Fruit fly (Drosophila melanogaster) whole organism: Measurements from ENCODE around the gene CG14610.
A peak's percentile ranks its signal among the peaks of the same experiment; 100 is the strongest.

Experiments
- CG8478 ChIP-seq: fragments of >200 bp; optimal IDR thresholded peaks from 2 replicates; lab custom pipeline; 2018; ENCODE audit warnings: inconsistent platforms
- Dll ChIP-seq: fragments of >200 bp; optimal IDR thresholded peaks from 2 replicates; lab custom pipeline; 2017
- EcR ChIP-seq, 2 experiments: fragments of >200 bp; optimal IDR thresholded peaks; 2 replicates each; lab custom pipeline; 2017; ENCODE audit warnings: missing biosample characterization in 2 of 2, missing genetic modification characterization in 2 of 2, missing genetic modification reagents in 2 of 2
- pan ChIP-seq: fragments of >200 bp; optimal IDR thresholded peaks from 2 replicates; lab custom pipeline; 2017
- psq ChIP-seq: fragments of >200 bp; optimal IDR thresholded peaks from 2 replicates; lab custom pipeline; 2017
- usp ChIP-seq: fragments of >200 bp; optimal IDR thresholded peaks from 2 replicates; lab custom pipeline; 2017; ENCODE audit warnings: missing biosample characterization, missing genetic modification characterization, mixed read lengths

CG14610 gene

DNA sequence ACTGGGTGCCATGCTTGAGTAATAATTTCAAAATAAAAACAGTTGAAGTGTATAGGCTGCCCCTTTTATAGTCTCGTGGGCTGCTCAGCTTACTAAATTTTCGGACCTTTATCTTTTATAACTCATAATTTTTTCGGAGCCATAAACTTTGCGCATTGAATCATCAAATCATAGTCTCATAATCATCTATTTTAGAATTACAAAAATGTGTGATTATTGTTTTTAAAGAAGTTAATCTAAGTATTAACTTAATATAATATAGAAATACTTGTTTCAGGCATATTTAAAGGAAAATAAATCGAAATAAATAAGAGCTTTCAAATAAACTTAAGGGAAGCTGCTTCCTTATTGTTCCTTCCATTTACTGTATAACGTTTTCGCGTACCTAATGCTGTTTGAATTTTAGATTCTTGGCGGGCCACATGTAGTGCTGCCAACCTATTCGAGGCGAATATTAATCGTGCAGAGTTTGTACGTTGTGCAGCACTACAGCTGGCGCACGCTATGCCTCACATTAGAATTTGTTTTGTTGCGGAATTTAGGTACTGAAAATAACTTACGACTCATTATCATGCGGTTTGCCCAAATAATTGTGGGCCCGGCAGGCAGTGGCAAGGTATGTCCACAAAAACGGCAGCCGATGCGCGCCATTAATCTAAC lies at the start of gene CG14610, which contains the start of gene CG2656:
Gene CG14610 (minus strand): TSS at position 51 of the 660 bp plus-strand sequence.
Gene CG2656 (plus strand): TSS at position 480 of the 660 bp plus-strand sequence.
- no peak for TF ChIP-seq psq (lab: Kevin White, UChicago)
- no peak for TF ChIP-seq pan (lab: Kevin White, UChicago)
- TF ChIP-seq CG8478 (lab: Kevin White, UChicago), result no peak
- no peak for TF ChIP-seq usp
- TF ChIP-seq EcR (GFP tag; optimal IDR thresholded peaks at IDR 0.05; lab: Kevin White, UChicago), result no peak
- no peak for TF ChIP-seq Dll

DNA sequence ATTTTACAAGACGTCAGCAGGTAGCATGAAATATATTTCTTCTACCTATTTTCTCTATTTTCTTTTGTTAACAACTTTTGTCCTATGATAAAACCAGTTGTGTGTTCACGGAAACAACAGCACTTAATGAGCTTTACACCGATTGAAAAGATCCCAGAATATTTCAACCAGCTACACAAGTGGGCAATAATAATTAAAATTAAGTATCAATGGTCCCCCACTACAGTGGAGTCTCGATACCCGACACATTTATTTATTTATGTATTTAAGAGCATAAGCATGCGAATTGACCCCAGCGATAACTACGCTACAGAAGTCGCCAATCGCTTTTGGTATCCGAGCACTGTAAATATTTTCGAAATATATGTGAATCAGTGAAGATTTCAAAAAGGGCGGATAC lies 44.6 kb upstream of the CG14610 start:
- TF ChIP-seq EcR (GFP tag; optimal IDR thresholded peaks at IDR 0.05; lab: Kevin White, UChicago) (no peak), usp (no peak), pan (lab: Kevin White, UChicago) (no peak), CG8478 (lab: Kevin White, UChicago) (no peak), Dll (no peak), psq (lab: Kevin White, UChicago) (no peak)

DNA sequence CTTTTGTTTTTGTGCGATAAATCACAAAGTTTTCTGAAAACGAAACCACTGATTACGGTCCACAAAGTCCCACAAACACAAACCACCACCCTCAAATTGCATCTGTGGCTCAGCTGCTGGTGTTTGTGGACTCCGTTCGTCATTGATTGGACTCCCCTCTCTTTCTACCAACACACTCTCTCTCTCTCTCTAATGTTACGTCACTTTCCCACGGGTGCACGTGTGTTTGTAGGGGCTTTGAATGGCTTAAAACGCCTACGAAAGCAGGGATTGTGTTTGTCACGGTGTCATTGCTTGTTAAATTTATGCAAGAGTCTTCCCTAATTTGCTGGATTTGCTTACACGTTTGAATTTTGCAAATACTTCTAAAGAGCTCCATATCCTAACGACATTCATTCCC lies 43.9 kb upstream of the CG14610 start:
- no peak for TF ChIP-seq pan (lab: Kevin White, UChicago)
- TF ChIP-seq usp, result no peak
- no peak for TF ChIP-seq EcR (GFP tag; optimal IDR thresholded peaks at IDR 0.05; lab: Kevin White, UChicago)
- no peak for TF ChIP-seq Dll
- no peak for TF ChIP-seq psq (lab: Kevin White, UChicago)
- no peak for TF ChIP-seq CG8478 (lab: Kevin White, UChicago)

DNA sequence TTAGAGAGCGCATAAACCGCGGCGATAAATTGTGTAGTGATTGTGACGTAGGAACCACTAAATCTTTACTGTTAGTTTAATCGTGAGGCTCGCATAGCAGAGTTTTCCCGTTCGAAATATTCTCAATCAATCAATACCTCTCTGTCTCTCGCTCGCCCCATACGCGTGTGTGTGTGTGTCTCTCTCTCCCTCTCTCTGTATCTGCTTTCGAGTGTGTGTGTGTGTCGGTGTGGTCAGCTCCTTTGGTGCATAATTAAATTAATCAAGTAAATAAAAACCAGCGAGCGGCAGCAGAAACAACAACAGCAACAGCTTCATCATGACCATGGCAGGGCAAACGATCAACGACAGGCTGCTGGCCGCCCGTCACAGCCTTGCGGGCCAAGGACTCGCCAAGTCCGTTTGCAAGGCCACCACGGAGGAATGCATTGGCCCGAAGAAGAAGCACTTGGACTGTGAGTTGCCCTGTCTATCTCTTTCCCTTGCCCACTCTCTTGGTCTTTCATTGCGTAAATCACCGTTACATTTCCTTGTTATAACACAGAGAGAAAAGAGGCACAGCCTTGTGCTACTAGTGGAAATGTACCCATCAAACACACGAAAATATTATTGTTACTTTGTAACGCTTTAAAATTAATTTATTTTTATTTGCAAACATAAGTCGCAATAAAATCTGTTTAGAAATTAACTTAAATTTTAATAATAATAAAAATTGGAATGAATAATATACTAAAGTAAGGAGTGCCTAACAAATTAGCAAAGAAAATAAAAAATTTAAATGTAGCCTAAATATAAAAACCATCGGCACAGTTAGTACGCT lies 43.2 kb upstream of the CG14610 start:
- no peak for TF ChIP-seq CG8478 (lab: Kevin White, UChicago)
- no peak for TF ChIP-seq pan (lab: Kevin White, UChicago)
- no peak for TF ChIP-seq usp
- no peak for TF ChIP-seq EcR (GFP tag; optimal IDR thresholded peaks at IDR 0.05; lab: Kevin White, UChicago)
- TF ChIP-seq psq (lab: Kevin White, UChicago), result no peak
- TF ChIP-seq Dll, result no peak

DNA sequence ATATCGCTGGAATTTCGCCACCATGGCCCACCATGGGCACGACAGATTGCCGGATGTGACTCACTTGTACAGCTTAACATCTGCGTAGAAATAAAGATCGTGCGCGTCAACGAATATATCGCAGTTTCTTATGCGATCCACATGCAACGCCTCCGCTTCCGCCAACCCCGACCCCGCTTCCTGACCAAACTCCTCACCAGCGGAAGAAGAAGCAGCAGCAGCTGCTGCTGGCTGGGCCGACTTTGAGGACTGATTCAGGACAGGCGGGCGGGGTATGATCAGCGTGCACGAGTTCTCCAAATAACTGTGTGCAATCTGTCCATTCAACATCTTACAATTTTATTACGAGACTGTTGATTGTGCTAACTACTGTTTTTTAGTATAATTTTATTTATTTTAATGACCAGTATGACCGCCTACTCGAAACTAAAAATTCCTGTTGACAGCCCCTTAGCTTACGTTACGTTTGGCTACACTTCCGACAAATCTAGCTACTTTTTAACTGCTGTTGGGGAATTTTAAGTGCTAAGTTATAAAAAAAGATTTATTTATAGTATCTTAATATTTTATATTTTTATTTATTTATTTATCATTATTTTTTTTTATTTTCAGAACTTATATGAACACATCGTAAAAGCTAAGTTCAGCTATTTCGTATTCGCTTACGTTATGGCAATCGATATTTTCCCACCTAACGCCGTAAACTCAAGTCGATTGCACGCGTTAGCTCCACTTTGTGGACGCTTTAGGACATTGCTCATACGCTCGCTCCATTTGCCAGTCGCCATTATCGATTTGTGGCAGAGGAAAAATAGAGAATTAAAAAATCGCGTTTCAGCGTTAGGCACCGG lies 42.4 kb upstream of the CG14610 start, which contains the start of the genes CG10055 and lap:
Gene CG10055 (minus strand): TSS at position 432 of the 851 bp plus-strand sequence.
Gene lap (plus strand): TSS at position 753 of the 851 bp plus-strand sequence.
- TF ChIP-seq Dll (no peak), psq (lab: Kevin White, UChicago) (no peak), pan (lab: Kevin White, UChicago) (no peak), usp (no peak), CG8478 (lab: Kevin White, UChicago) (no peak), EcR (GFP tag; optimal IDR thresholded peaks at IDR 0.05; lab: Kevin White, UChicago) (no peak)

DNA sequence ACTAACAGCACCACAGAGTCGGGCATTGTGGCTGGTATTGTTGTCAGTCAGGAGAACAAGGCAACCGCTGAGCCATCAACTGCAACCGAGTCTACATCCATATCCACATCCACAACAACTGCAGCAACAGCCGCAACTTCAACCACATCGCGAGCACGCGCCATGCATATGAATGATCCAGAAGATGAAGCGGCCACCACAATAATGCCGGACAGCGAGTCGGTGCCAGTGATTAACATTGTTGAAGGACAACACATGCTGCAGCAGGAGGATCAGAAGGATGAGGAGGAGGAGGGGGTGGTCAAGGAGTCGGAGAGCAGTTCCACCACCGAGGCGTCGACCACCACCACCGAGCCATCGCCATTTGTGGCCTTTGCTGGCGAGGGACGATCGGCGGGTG lies 30.7 kb upstream of the CG14610 start:
- TF ChIP-seq EcR (GFP tag; optimal IDR thresholded peaks at IDR 0.05; lab: Kevin White, UChicago) (no peak), CG8478 (lab: Kevin White, UChicago) (no peak), Dll (no peak), psq (lab: Kevin White, UChicago) (no peak), usp (no peak), pan (lab: Kevin White, UChicago) (no peak)

DNA sequence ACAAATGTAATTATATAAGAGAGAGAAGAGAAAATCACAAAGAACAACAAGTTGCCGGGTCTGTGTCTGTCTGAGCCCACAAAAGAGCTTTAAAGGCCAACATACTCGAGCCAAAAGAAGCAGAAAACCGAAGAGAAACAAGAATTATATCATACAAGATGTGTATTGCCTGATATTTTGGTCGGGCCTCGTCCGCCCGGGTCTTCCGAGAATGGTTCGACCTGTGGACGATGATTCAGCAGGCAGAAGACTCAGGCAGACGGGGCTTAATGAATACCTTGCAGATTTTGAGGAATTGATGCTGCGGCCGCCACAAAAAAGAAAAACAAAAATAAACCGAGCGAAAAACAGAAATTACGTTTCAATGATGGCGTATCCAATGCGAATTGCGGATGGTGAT lies 28.9 kb upstream of the CG14610 start:
- TF ChIP-seq EcR (GFP tag; optimal IDR thresholded peaks at IDR 0.05; lab: Kevin White, UChicago), result no peak
- TF ChIP-seq Dll, result no peak
- TF ChIP-seq usp, result no peak
- no peak for TF ChIP-seq psq (lab: Kevin White, UChicago)
- no peak for TF ChIP-seq CG8478 (lab: Kevin White, UChicago)

DNA sequence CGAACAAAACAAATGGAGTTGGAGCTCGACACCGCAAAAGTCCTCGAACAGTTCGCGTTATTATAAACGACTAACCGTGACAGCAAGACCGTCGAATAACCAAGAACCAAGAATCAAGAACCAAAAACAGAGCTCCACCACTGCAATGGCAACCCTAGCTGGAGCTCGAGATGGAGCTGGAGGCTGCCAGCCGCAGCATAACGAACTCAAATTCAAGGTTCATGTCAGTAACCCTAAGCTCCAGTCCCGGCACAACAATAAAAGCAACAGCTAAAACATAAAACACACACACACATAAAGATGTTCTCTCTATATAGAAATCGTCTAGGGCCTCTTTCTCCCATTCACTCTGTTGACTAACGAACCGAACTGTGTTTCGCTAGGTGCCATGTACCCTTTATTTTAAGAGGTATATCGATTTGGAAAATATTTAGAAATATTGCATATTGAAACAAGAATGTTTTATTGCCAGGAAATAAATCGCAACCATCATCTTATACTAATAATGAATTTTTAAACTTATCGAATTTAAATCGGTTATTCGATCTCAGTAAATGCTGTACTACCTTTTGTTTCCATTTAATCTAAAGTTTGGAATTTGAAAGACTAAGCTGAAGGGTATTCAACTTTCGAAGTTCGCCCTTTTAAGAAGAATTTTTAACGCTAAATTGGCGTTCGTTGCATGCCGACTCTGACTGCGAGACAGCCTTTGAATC lies 27.4 kb upstream of the CG14610 start:
- TF ChIP-seq EcR (GFP tag; optimal IDR thresholded peaks at IDR 0.05; lab: Kevin White, UChicago) (peak in 1 of 2 experiments; percentile 67), CG8478 (lab: Kevin White, UChicago) (no peak), psq (lab: Kevin White, UChicago) (no peak)

DNA sequence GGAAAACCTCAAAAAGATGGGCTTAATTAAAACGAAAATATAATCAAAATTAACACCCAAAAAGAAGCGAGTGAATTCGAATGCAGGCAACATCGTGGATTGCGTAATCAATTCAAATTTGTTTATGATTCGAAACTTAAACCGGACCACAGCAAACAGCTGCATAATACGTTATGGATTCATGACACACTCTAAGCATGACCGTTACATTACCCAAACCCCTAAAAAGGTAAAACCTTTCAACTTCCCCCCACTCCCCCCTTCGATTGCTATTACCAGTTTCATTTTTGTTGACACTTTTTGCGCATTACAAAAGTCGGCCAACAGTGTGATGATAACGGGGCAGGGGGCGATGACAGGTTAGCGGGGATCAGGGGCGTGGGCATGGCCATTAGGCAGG lies 25.8 kb upstream of the CG14610 start:
- TF ChIP-seq Dll, result no peak
- TF ChIP-seq psq (lab: Kevin White, UChicago), result no peak
- TF ChIP-seq CG8478 (lab: Kevin White, UChicago), result no peak
- TF ChIP-seq EcR (GFP tag; optimal IDR thresholded peaks at IDR 0.05; lab: Kevin White, UChicago), result no peak
- no peak for TF ChIP-seq pan (lab: Kevin White, UChicago)
- no peak for TF ChIP-seq usp

DNA sequence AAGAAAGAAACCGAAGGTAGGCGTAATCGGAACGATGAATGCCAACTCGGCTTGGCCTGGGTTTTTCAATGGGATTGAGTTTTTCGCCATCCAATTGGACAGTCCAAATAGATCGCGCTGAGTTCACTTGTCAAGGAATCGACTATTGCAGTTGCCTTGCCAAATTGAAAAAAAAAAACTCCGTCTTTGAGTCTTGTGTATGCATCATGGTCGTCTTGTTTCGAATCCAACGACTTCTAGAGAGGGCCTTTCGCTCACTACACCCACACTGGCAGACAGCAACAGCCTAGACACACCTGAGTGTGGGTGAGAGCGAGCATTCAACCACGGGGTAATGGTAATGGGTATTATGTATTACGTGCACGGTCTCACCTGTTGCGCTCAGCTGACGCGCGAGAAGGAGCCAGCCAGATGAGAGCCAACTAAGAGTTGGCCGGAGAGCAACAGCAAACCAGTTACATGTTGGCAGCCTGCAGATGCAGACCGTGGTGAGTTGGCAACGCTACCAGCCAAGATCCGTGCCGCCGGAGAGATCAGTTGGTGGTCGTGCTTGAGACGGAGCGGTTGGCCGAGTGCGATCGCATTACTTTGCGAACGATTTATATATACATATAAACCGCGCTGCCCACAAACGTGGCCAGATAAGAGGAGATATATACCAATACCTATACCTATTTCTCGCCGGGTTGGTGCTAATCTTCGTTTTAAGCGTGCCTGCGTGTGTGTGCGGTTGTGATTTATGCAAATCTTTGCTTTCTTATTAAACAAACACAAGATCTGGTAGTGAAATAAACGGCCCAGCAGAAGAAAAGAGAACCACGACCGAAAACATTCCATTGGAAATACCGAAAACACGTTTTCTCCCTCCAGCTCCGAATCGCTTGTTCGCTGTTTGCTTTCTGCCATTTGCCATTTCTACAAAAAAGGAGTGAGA lies 18.5 kb upstream of the CG14610 start, which contains the start of gene sas:
Gene sas (plus strand): TSS at position 453 of the 934 bp plus-strand sequence.
- TF ChIP-seq CG8478 (lab: Kevin White, UChicago) (no peak), Dll (peak; percentile 69), psq (lab: Kevin White, UChicago) (no peak), EcR (GFP tag; optimal IDR thresholded peaks at IDR 0.05; lab: Kevin White, UChicago) (peak in 1 of 2 experiments; percentile 64)
